Worm (Caenorhabditis elegans): ENCODE results near the gene F39H12.1.

ce11 chrX:817984-818383 is 16.6 kb upstream of the F39H12.1 start:
- TF ChIP-seq unc-39 (tag; optimal IDR thresholded peaks at IDR 0.05) (no peak), ceh-43 (GFP tag; optimal IDR thresholded peaks at IDR 0.05) (no peak), ztf-11 (tag; optimal IDR thresholded peaks at IDR 0.05) (no peak), mep-1 (tag; optimal IDR thresholded peaks at IDR 0.05) (no peak), unc-62 (GFP tag; optimal IDR thresholded peaks at IDR 0.05) (no peak), lin-13 (tag; optimal IDR thresholded peaks at IDR 0.05) (no peak)
